Worm (Caenorhabditis elegans): ENCODE data around the gene Y69A2AR.47.

DNA sequence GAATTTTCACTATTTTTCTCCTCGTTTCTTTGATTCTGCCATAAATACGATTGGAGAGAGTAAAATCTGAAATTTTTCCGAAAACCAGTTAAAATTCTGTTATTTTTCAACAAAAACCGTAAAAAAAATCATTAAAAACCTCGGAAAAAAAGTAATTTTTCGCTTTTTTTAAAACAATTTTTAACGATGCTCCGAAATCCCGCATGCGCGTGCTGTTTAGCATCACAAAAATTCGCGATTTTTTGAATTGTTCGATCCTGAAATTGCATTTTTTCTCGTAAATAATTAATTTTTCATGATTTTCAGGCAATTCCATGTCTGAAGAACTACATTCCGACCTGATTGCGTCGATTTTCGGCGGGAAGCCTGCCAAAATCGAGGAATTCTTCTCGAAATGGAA lies 45.2 kb downstream of the Y69A2AR.47 start, which contains the start of gene ric-8:
- TF ChIP-seq flt-1 (GFP tag; IDR thresholded peaks at IDR 0.05) (no peak), T22C8.4 (GFP tag; IDR thresholded peaks at IDR 0.05) (no peak)
